Worm (Caenorhabditis elegans) whole organism, L1 larva: ENCODE results near the gene rig-6.

Source experiments
- lir-3 ChIP-seq: sonication (generic microtip); optimal IDR thresholded peaks from 2 replicates; lab custom pipeline; 2016; ENCODE audit warnings: mild to moderate bottlenecking, missing genetic modification characterization, moderate library complexity, missing compliant biosample characterization; ENCODE audit not compliant: poor library complexity
- lsy-2 ChIP-seq, 2 experiments: fragments of 150-350 bp; optimal IDR thresholded peaks; 2 replicates each; lab custom pipeline; 2014; ENCODE audit warnings: missing biosample characterization in 2 of 2, missing genetic modification characterization in 2 of 2
- nhr-11 ChIP-seq: fragments of 150-350 bp; optimal IDR thresholded peaks from 2 replicates; lab custom pipeline; 2014; ENCODE audit warnings: missing biosample characterization, missing genetic modification characterization
- nhr-12 ChIP-seq: sonication (generic microtip); optimal IDR thresholded peaks from 2 replicates; lab custom pipeline; 2017; ENCODE audit warnings: missing biosample characterization, missing genetic modification characterization
- snpc-4 ChIP-seq: fragments of 150-350 bp; optimal IDR thresholded peaks from 2 replicates; lab custom pipeline; 2014; ENCODE audit warnings: missing biosample characterization, missing genetic modification characterization
- tbx-2 ChIP-seq: sonication (generic microtip); optimal IDR thresholded peaks from 2 replicates; lab custom pipeline; 2016; ENCODE audit warnings: missing genetic modification characterization, missing compliant biosample characterization
- unc-86 ChIP-seq: sonication (generic microtip); optimal IDR thresholded peaks from 2 replicates; lab custom pipeline; 2016; ENCODE audit warnings: missing genetic modification characterization, missing compliant biosample characterization

DNA sequence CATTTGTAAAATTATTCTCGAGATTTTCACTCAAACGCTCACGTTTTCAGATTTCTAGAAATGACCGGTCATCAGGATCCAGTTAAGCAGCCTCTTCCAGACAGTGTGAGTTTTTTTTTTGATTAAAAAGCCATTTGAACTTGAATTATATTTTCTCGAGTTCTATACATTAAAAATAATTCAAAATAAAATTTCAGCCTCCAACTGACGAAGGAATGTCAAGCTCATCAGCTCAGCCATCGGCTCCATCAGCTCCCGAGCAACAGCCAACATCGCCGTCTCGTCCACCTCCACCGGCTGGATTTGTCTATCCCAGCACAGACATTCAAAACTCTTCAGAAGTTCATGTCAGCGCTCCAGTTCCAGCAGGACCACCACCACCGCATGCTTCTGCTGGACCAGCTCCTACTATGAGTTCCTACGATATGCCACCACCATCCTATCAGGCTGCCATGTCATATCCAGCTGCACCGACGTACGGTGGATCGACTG is 46.0 kb upstream of the rig-6 start, which contains the start of gene F11G11.5:
- no peak for TF ChIP-seq unc-86 (tag; lab: Kevin White, UChicago)
- no peak for TF ChIP-seq nhr-11
- no peak for TF ChIP-seq lir-3 (tag; lab: Kevin White, UChicago)
- no peak for TF ChIP-seq nhr-12 (tag; lab: Kevin White, UChicago)
- no peak for TF ChIP-seq lsy-2 (tag; optimal IDR thresholded peaks at IDR 0.05; lab: Kevin White, UChicago)
- no peak for TF ChIP-seq tbx-2 (tag; lab: Kevin White, UChicago)
- TF ChIP-seq snpc-4 (tag; lab: Kevin White, UChicago): no peak
